Worm (Caenorhabditis elegans): ENCODE results near the gene lsy-2.

DNA sequence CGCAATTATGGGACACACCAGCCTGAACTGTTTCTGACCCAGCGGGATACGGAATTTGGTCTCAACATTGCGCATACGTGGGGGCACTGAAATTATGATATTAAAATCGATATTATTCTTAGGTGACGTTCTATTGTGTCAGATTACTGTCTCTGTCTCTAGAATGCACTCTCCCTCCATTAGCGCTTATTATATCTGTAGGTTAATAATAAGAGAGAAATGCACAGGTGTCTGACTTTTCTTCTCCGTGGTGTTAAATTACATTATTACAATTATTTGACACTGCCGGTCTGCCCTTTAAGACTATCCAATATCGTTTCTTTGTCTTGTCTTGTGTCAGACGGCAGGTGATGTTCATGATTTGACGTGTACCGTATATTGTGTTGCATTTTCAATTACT is 46.9 kb upstream of the lsy-2 start:
- no peak for TF ChIP-seq zag-1 (tag; optimal IDR thresholded peaks at IDR 0.05)
- TF ChIP-seq nhr-76 (tag; optimal IDR thresholded peaks at IDR 0.05): no peak
- no peak for TF ChIP-seq nhr-84 (tag; optimal IDR thresholded peaks at IDR 0.05)
- TF ChIP-seq ces-1 (GFP tag; optimal IDR thresholded peaks at IDR 0.05): no peak
- TF ChIP-seq lir-3 (tag; optimal IDR thresholded peaks at IDR 0.05; ENCODE audit: poor library complexity): no peak
- TF ChIP-seq aly-2 (tag; optimal IDR thresholded peaks at IDR 0.05): no peak
- no peak for TF ChIP-seq jun-1 (tag; optimal IDR thresholded peaks at IDR 0.05)
- TF ChIP-seq unc-86 (tag; optimal IDR thresholded peaks at IDR 0.05): no peak
- TF ChIP-seq lin-13 (GFP tag; optimal IDR thresholded peaks at IDR 0.05): no peak
- no peak for TF ChIP-seq dpl-1 (GFP tag; optimal IDR thresholded peaks at IDR 0.05)
- no peak for TF ChIP-seq mdl-1 (tag; optimal IDR thresholded peaks at IDR 0.05)
- no peak for TF ChIP-seq elt-2 (tag; optimal IDR thresholded peaks at IDR 0.05)
- no peak for TF ChIP-seq snpc-4 (tag; optimal IDR thresholded peaks at IDR 0.05)

Measured in whole organism, L1 larva.